Worm (Caenorhabditis elegans) whole organism, L2 larva: ENCODE measurements around the gene F55H2.5.

Experiments used
- C34F6.9 ChIP-seq: fragments of 150-350 bp; optimal IDR thresholded peaks from 2 replicates; lab custom pipeline; 2014; ENCODE audit warnings: missing biosample characterization, missing genetic modification characterization
- ama-1 ChIP-seq: fragments of 150-350 bp; optimal IDR thresholded peaks from 2 replicates; lab custom pipeline; 2018; ENCODE audit warnings: inconsistent platforms
- ceh-16 ChIP-seq: fragments of 150-350 bp; optimal IDR thresholded peaks from 2 replicates; lab custom pipeline; 2014; ENCODE audit warnings: missing biosample characterization, missing genetic modification characterization
- egl-27 ChIP-seq: sonication (generic microtip); optimal IDR thresholded peaks from 3 replicates; lab custom pipeline; 2017; ENCODE audit warnings: missing biosample characterization, missing genetic modification reagents, missing genetic modification characterization
- elt-1 ChIP-seq: fragments of 150-350 bp; optimal IDR thresholded peaks from 2 replicates; lab custom pipeline; 2014; ENCODE audit warnings: missing biosample characterization, missing genetic modification characterization
- mab-5 ChIP-seq: fragments of 150-350 bp; optimal IDR thresholded peaks from 2 replicates; lab custom pipeline; 2014; ENCODE audit warnings: missing biosample characterization, missing genetic modification characterization
- mdl-1 ChIP-seq, 2 experiments: fragments of 150-350 bp in 1 of 2; sonication (generic microtip) in 1 of 2; optimal IDR thresholded peaks; 2 replicates each; lab custom pipeline; 2017; ENCODE audit warnings: missing biosample characterization in 2 of 2, missing genetic modification characterization in 2 of 2
- nhr-10 ChIP-seq: sonication (generic microtip); optimal IDR thresholded peaks from 2 replicates; lab custom pipeline; 2017; ENCODE audit warnings: missing biosample characterization, missing genetic modification characterization
- nhr-11 ChIP-seq: fragments of 150-350 bp; optimal IDR thresholded peaks from 2 replicates; lab custom pipeline; 2014; ENCODE audit warnings: missing biosample characterization, missing genetic modification characterization
- snpc-4 ChIP-seq: fragments of 150-350 bp; optimal IDR thresholded peaks from 2 replicates; lab custom pipeline; 2014; ENCODE audit warnings: missing biosample characterization, missing genetic modification characterization
- zag-1 ChIP-seq: fragments of 150-350 bp; optimal IDR thresholded peaks from 2 replicates; lab custom pipeline; 2014; ENCODE audit warnings: missing biosample characterization, missing genetic modification characterization

ce11 chrIII:9504347-9504746 lies 6.9 kb upstream of the F55H2.5 start:
- no peak for TF ChIP-seq ama-1 (lab: Kevin White, UChicago)
- TF ChIP-seq egl-27 (tag; lab: Kevin White, UChicago), result no peak
- TF ChIP-seq elt-1 (tag; lab: Kevin White, UChicago), result no peak
- TF ChIP-seq mab-5 (tag; lab: Kevin White, UChicago), result no peak
- TF ChIP-seq nhr-10 (tag; lab: Kevin White, UChicago), result no peak
- TF ChIP-seq C34F6.9, result no peak
- no peak for TF ChIP-seq snpc-4 (tag; lab: Kevin White, UChicago)
- TF ChIP-seq zag-1 (tag; lab: Kevin White, UChicago), result no peak
- TF ChIP-seq ceh-16 (tag; lab: Kevin White, UChicago), result no peak
- TF ChIP-seq mdl-1 (tag; optimal IDR thresholded peaks at IDR 0.05; lab: Kevin White, UChicago), result no peak
- TF ChIP-seq nhr-11, result no peak
